Worm (Caenorhabditis elegans) whole organism, L2 larva: ENCODE data around the gene K08D8.9.
"Not testable (repeated sequence)": the region's sequence is repeated elsewhere in the genome, so short reads cannot be mapped to it uniquely, and the experiment has no call there.

Source experiments
- C34F6.9 ChIP-seq: fragments of 150-350 bp; optimal IDR thresholded peaks from 2 replicates; lab custom pipeline; 2014; ENCODE audit warnings: missing biosample characterization, missing genetic modification characterization
- F13H6.1 ChIP-seq: sonication (generic microtip); optimal IDR thresholded peaks from 2 replicates; lab custom pipeline; 2016; ENCODE audit warnings: missing genetic modification characterization, missing compliant biosample characterization
- R02D3.7 ChIP-seq: fragments of 150-350 bp; optimal IDR thresholded peaks from 2 replicates; lab custom pipeline; 2014; ENCODE audit warnings: missing biosample characterization, missing genetic modification characterization
- ZK546.5 ChIP-seq: sonication (generic microtip); optimal IDR thresholded peaks from 2 replicates; lab custom pipeline; 2017; ENCODE audit warnings: missing biosample characterization, missing genetic modification characterization
- alr-1 ChIP-seq: fragments of 150-350 bp; optimal IDR thresholded peaks from 2 replicates; lab custom pipeline; 2014; ENCODE audit warnings: missing biosample characterization, missing genetic modification characterization
- aly-2 ChIP-seq: fragments of 150-350 bp; optimal IDR thresholded peaks from 2 replicates; lab custom pipeline; 2014; ENCODE audit warnings: missing biosample characterization, missing genetic modification characterization
- ceh-16 ChIP-seq: fragments of 150-350 bp; optimal IDR thresholded peaks from 2 replicates; lab custom pipeline; 2014; ENCODE audit warnings: missing biosample characterization, missing genetic modification characterization
- ceh-82 ChIP-seq: fragments of 150-350 bp; optimal IDR thresholded peaks from 2 replicates; lab custom pipeline; 2014; ENCODE audit warnings: missing biosample characterization, missing genetic modification characterization
- dmd-4 ChIP-seq: sonication (generic microtip); optimal IDR thresholded peaks from 2 replicates; lab custom pipeline; 2017; ENCODE audit warnings: missing biosample characterization, missing genetic modification characterization
- egl-27 ChIP-seq: sonication (generic microtip); optimal IDR thresholded peaks from 3 replicates; lab custom pipeline; 2017; ENCODE audit warnings: missing biosample characterization, missing genetic modification reagents, missing genetic modification characterization
- elt-1 ChIP-seq: fragments of 150-350 bp; optimal IDR thresholded peaks from 2 replicates; lab custom pipeline; 2014; ENCODE audit warnings: missing biosample characterization, missing genetic modification characterization
- elt-3 ChIP-seq: sonication (generic microtip); optimal IDR thresholded peaks from 2 replicates; lab custom pipeline; 2017; ENCODE audit warnings: missing biosample characterization, missing genetic modification characterization
- fos-1 ChIP-seq: fragments of 150-350 bp; optimal IDR thresholded peaks from 2 replicates; lab custom pipeline; 2014; ENCODE audit warnings: missing biosample characterization, missing genetic modification characterization
- gmeb-1 ChIP-seq: fragments of 150-350 bp; optimal IDR thresholded peaks from 2 replicates; lab custom pipeline; 2014; ENCODE audit warnings: missing biosample characterization, missing genetic modification characterization
- lin-11 ChIP-seq: fragments of 150-350 bp; sonication (generic microtip); optimal IDR thresholded peaks from 2 replicates; lab custom pipeline; 2014; ENCODE audit warnings: missing biosample characterization, missing genetic modification characterization, inconsistent platforms, mixed read lengths
- lin-13 ChIP-seq: fragments of 150-350 bp; optimal IDR thresholded peaks from 2 replicates; lab custom pipeline; 2014; ENCODE audit warnings: missing biosample characterization, missing genetic modification reagents, missing genetic modification characterization
- lsy-2 ChIP-seq, 2 experiments: fragments of 150-350 bp in 1 of 2; sonication (generic microtip) in 1 of 2; optimal IDR thresholded peaks; 2 replicates each; lab custom pipeline; 2014 to 2017; ENCODE audit warnings: missing biosample characterization in 2 of 2, missing genetic modification characterization in 2 of 2
- mab-5 ChIP-seq: fragments of 150-350 bp; optimal IDR thresholded peaks from 2 replicates; lab custom pipeline; 2014; ENCODE audit warnings: missing biosample characterization, missing genetic modification characterization
- nhr-12 ChIP-seq: fragments of 150-350 bp; optimal IDR thresholded peaks from 2 replicates; lab custom pipeline; 2014; ENCODE audit warnings: missing biosample characterization, missing genetic modification characterization
- nhr-23 ChIP-seq: fragments of 150-350 bp; optimal IDR thresholded peaks from 2 replicates; lab custom pipeline; 2014; ENCODE audit warnings: missing biosample characterization, missing genetic modification reagents, missing genetic modification characterization
- nhr-6 ChIP-seq: fragments of 150-350 bp; optimal IDR thresholded peaks from 2 replicates; lab custom pipeline; 2014; ENCODE audit warnings: missing biosample characterization, missing genetic modification characterization
- nhr-77 ChIP-seq: fragments of 150-350 bp; optimal IDR thresholded peaks from 2 replicates; lab custom pipeline; 2014; ENCODE audit warnings: missing biosample characterization, missing genetic modification characterization
- sem-4 ChIP-seq: fragments of 150-350 bp; optimal IDR thresholded peaks from 2 replicates; lab custom pipeline; 2014; ENCODE audit warnings: missing biosample characterization, missing genetic modification reagents, missing genetic modification characterization
- skn-1 ChIP-seq: sonication (generic microtip); optimal IDR thresholded peaks from 2 replicates; lab custom pipeline; 2017; ENCODE audit warnings: missing biosample characterization, missing genetic modification characterization
- sma-3 ChIP-seq: sonication (generic microtip); optimal IDR thresholded peaks from 2 replicates; lab custom pipeline; 2016; ENCODE audit warnings: missing genetic modification reagents, missing genetic modification characterization, missing compliant biosample characterization
- sma-9 ChIP-seq, 2 experiments: fragments of 150-350 bp in 1 of 2; sonication (generic microtip) in 1 of 2; optimal IDR thresholded peaks; 2 replicates each; lab custom pipeline; 2014 to 2016; ENCODE audit warnings: missing genetic modification characterization in 2 of 2, mild to moderate bottlenecking in 1 of 2, missing biosample characterization in 1 of 2, missing compliant biosample characterization in 1 of 2, missing genetic modification reagents in 1 of 2, moderate library complexity in 1 of 2
- snpc-4 ChIP-seq: fragments of 150-350 bp; optimal IDR thresholded peaks from 2 replicates; lab custom pipeline; 2014; ENCODE audit warnings: missing biosample characterization, missing genetic modification characterization
- unc-55 ChIP-seq: fragments of 150-350 bp; sonication (generic microtip); optimal IDR thresholded peaks from 3 replicates; lab custom pipeline; 2014; ENCODE audit warnings: missing biosample characterization, missing genetic modification reagents, missing genetic modification characterization
- zag-1 ChIP-seq: fragments of 150-350 bp; optimal IDR thresholded peaks from 2 replicates; lab custom pipeline; 2014; ENCODE audit warnings: missing biosample characterization, missing genetic modification characterization
- ztf-1 ChIP-seq: fragments of 200-800 bp; sonication (Bioruptor generic); conservative IDR thresholded peaks from 2 replicates; pipeline ENCODE4 v1.3.6; 2022; ENCODE audit warnings: missing genetic modification characterization, missing compliant biosample characterization
- ztf-11 ChIP-seq: sonication (generic microtip); optimal IDR thresholded peaks from 2 replicates; lab custom pipeline; 2017; ENCODE audit warnings: missing biosample characterization, missing genetic modification characterization
- ztf-4 ChIP-seq: fragments of 150-350 bp; optimal IDR thresholded peaks from 2 replicates; lab custom pipeline; 2014; ENCODE audit warnings: missing biosample characterization, missing genetic modification characterization

Gene K08D8.9

DNA sequence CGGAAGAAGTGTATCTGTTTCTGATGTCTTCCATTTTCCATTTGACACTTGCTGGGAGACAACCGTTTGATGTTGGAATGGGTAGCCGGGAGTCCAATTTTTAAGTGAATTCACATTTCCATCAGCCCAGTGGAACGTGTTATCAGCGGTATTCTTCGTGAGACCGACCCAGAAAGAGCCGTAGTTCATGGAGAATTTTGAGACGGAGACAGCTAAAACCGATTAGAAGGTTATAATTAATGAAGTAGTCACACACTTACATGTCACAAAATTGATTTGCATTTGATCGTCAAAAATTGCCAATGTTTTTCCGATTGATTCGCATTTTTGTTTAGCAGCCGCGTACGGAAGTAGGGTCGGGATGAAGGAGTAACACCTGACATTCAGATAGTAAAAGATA, 30.1 kb upstream of the K08D8.9 start:
- TF ChIP-seq ztf-11 (tag; lab: Kevin White, UChicago), result no peak
- no peak for TF ChIP-seq sma-3 (GFP tag; lab: Kevin White, UChicago)
- no peak for TF ChIP-seq lin-11 (tag; lab: Kevin White, UChicago)
- no peak for TF ChIP-seq elt-1
- no peak for TF ChIP-seq aly-2 (tag; lab: Kevin White, UChicago)
- TF ChIP-seq egl-27 (tag; lab: Kevin White, UChicago), result no peak
- no peak for TF ChIP-seq nhr-12 (tag; lab: Kevin White, UChicago)
- no peak for TF ChIP-seq R02D3.7
- no peak for TF ChIP-seq alr-1 (tag; lab: Kevin White, UChicago)
- TF ChIP-seq ceh-82 (tag; lab: Kevin White, UChicago), result no peak
- TF ChIP-seq, all 48 proteins: peak for 0

DNA sequence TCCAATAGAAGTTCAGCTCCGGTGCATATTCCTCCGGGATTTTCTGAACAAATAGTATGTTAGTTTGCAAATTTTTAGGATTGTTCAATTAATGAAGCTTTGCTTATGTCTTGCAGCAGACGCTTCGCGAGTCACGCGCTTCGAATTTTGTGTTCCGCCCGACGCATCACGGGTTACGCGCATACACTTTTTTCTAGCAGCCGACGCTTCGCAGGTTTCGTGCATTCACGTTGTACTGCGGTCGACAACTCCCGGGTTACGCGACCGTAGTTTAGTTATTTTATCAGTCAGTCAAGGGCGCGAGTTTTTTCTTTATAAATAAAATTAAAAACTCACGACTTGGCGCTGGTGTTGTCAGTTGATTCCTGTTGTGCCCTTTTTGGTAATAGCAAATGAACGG, 29.7 kb upstream of the K08D8.9 start:
- TF ChIP-seq snpc-4 (tag; lab: Kevin White, UChicago) (peak; percentile 28), skn-1 (tag; lab: Kevin White, UChicago) (no peak), aly-2 (tag; lab: Kevin White, UChicago) (no peak), unc-55 (no peak)

DNA sequence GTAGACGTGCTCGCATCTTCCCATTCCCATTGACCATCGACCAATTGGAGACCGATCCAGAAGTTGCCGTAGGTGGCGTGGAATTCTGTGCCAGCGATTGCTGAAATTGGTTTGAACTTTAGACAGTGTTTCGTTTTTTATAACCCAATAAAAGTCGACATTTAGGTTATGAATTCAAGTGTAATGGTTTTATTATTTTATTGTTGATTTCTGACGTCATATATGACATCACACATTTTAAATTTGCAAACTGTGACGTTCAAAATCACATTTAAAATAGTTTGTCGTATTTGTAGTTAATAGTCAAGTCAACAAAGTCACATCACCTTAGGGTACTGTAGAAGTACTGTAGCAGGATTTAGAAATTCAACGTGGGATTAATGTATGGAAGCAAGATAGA, 29.2 kb upstream of the K08D8.9 start:
- no peak for TF ChIP-seq nhr-23
- TF ChIP-seq lsy-2 (tag; optimal IDR thresholded peaks at IDR 0.05; lab: Kevin White, UChicago), result no peak
- TF ChIP-seq C34F6.9 (tag; lab: Kevin White, UChicago), result no peak
- no peak for TF ChIP-seq nhr-6 (tag; lab: Kevin White, UChicago)
- no peak for TF ChIP-seq alr-1 (tag; lab: Kevin White, UChicago)
- no peak for TF ChIP-seq R02D3.7
- TF ChIP-seq ZK546.5 (tag; lab: Kevin White, UChicago), result no peak
- TF ChIP-seq mab-5, result no peak
- no peak for TF ChIP-seq dmd-4 (tag; lab: Kevin White, UChicago)
- no peak for TF ChIP-seq lin-13 (GFP tag; lab: Kevin White, UChicago)
- TF ChIP-seq gmeb-1, result no peak
- TF ChIP-seq nhr-12 (tag; lab: Kevin White, UChicago), result no peak
- no peak for TF ChIP-seq F13H6.1
- no peak for TF ChIP-seq ceh-82 (tag; lab: Kevin White, UChicago)
- TF ChIP-seq, all 48 proteins: peak for 0

DNA sequence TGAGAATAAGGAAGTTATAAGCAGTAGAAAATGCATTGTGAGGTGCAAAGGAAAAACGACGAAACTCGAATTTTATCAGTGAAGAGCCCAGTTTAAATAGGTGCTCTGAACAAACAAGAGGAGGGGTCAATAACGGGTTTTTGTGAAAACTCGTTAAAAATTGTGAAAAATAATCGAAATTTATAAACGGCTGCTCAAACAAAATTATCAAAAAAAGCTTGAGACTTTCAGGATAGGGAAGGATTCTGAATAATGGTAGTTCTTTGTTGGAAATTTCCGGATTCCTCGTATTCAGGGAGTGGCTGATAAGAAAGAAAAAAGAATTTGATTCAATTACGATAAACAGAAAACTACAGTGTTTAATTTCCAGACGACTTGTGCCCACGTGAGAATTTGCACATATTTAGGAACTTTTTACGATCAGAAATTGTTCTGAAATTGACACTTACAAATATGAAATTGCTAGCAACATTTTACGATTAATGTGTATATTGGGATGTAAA, 28.0 kb upstream of the K08D8.9 start, which contains the start of gene clec-187:
clec-187 (minus strand) TSS at position 51 of the 503 bp plus-strand sequence.
- TF ChIP-seq fos-1 (peak; percentile 9), nhr-77 (tag; lab: Kevin White, UChicago) (no peak)

DNA sequence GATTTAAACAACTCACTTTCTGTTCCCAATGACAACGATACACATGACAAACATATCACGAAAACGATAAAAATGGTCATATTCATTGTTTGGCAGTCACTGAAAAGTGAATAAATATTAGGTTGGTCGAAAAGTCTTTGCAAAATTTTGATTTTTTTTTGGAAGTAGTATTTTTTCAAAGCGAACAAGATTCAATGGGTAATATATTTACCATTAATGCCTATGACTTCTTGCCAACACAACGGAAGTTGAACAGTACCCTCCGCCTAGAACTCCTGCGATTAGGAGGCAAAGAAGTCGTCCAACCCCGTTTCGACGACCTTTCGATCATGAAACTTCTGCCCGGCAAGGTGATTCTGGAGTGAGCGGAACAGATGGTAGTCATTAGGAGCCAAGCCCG, 24.2 kb upstream of the K08D8.9 start, which contains the start of gene ZK896.1:
ZK896.1 (minus strand) TSS at position 101 of the 400 bp plus-strand sequence.
- TF ChIP-seq gmeb-1; sma-9 (GFP tag; optimal IDR thresholded peaks at IDR 0.05; lab: Kevin White, UChicago); sma-9 (tag; optimal IDR thresholded peaks at IDR 0.05; lab: Kevin White, UChicago); ztf-1 (GFP tag; lab: Robert Waterston, UW): not testable (repeated sequence)

DNA sequence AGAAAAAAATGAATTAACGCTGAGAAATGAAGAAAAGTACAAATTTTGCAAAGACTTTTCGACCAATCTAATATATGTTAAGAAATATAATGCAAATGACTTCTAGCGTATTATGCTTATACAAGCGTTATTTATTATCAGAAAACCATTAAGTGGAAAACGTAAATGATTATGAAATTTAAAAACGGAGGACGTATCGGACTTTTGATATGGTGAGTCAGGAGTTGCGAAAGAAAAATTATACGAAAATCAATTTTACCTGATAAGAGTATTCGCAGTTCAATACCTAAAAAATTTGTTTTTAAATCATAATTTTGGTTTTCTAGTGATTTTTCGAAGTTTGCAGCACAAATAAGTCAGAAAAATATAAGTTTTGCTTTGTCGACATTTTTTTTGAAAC, 22.9 kb upstream of the K08D8.9 start:
- peak; percentile 85 for TF ChIP-seq fos-1
- TF ChIP-seq ztf-4, result no peak
- no peak for TF ChIP-seq zag-1 (tag; lab: Kevin White, UChicago)
- TF ChIP-seq aly-2 (tag; lab: Kevin White, UChicago), result no peak
- TF ChIP-seq mab-5, result no peak
- no peak for TF ChIP-seq dmd-4 (tag; lab: Kevin White, UChicago)
- no peak for TF ChIP-seq elt-3 (tag; lab: Kevin White, UChicago)
- no peak for TF ChIP-seq unc-55
- no peak for TF ChIP-seq lsy-2 (tag; optimal IDR thresholded peaks at IDR 0.05; lab: Kevin White, UChicago)
- TF ChIP-seq sma-9 (GFP tag; optimal IDR thresholded peaks at IDR 0.05; lab: Kevin White, UChicago), result peak; percentile 31
- TF ChIP-seq sma-9 (tag; optimal IDR thresholded peaks at IDR 0.05; lab: Kevin White, UChicago), result no peak
- TF ChIP-seq ceh-16 (tag; lab: Kevin White, UChicago), result no peak
- TF ChIP-seq sem-4 (tag; lab: Kevin White, UChicago), result no peak
- TF ChIP-seq ztf-11 (tag; lab: Kevin White, UChicago), result no peak
- no peak for TF ChIP-seq nhr-23
